Worm (Caenorhabditis elegans): ENCODE results near the gene sqv-4.

sqv-4 gene

DNA sequence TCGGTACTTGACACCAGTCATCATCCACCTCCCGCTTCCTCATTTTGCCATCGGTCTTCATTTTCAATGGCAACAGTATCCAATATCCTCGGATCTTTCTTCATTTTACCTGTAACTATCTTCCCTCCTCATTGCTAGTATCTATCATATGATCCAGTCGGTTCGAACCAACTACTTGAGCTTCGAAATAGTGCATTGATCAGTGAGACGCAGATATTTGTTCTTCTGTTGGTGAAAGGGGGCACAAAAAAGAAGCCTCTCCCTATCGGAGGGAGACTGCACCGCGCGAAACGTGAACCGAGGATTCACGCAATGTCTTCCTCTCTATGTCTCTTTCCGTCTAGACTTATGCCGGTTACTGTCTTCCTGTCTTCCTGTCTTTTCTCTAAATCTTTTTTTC lies 30.0 kb upstream of the sqv-4 start:
- no peak for TF ChIP-seq ceh-36 (tag; optimal IDR thresholded peaks at IDR 0.05)
- no peak for TF ChIP-seq sea-1 (GFP tag; conservative IDR thresholded peaks at IDR 0.05)
- no peak for TF ChIP-seq hnd-1 (tag; optimal IDR thresholded peaks at IDR 0.05)
- TF ChIP-seq flt-1 (GFP tag; IDR thresholded peaks at IDR 0.05), result no peak
- no peak for TF ChIP-seq hmbx-1 (tag; optimal IDR thresholded peaks at IDR 0.05)
- no peak for TF ChIP-seq aly-1 (tag; optimal IDR thresholded peaks at IDR 0.05)
- TF ChIP-seq hmg-4 (GFP tag; optimal IDR thresholded peaks at IDR 0.05), result no peak
- TF ChIP-seq tbx-37 (GFP tag; conservative IDR thresholded peaks at IDR 0.05), result no peak
- TF ChIP-seq ets-7 (tag; optimal IDR thresholded peaks at IDR 0.05), result no peak
- no peak for TF ChIP-seq scrt-1 (GFP tag; IDR thresholded peaks at IDR 0.05)
- TF ChIP-seq tra-4 (tag; optimal IDR thresholded peaks at IDR 0.05), result no peak
- TF ChIP-seq B0310.2 (tag; optimal IDR thresholded peaks at IDR 0.05), result no peak
- no peak for TF ChIP-seq tbx-11 (GFP tag; IDR thresholded peaks at IDR 0.05)
- TF ChIP-seq ceh-13 (GFP tag; optimal IDR thresholded peaks at IDR 0.05), result no peak
- no peak for TF ChIP-seq ama-1 (optimal IDR thresholded peaks at IDR 0.05)
- no peak for TF ChIP-seq F13C5.2 (tag; optimal IDR thresholded peaks at IDR 0.05)
- no peak for TF ChIP-seq pes-1 (GFP tag; IDR thresholded peaks at IDR 0.05)

- TF ChIP-seq tbx-11 (GFP tag; IDR thresholded peaks at IDR 0.05) (no peak), aly-1 (tag; optimal IDR thresholded peaks at IDR 0.05) (no peak), F13C5.2 (tag; optimal IDR thresholded peaks at IDR 0.05) (no peak), sea-1 (GFP tag; conservative IDR thresholded peaks at IDR 0.05) (no peak), ama-1 (optimal IDR thresholded peaks at IDR 0.05) (no peak), ets-7 (tag; optimal IDR thresholded peaks at IDR 0.05) (no peak), hmg-4 (GFP tag; optimal IDR thresholded peaks at IDR 0.05) (no peak), ceh-13 (GFP tag; optimal IDR thresholded peaks at IDR 0.05) (no peak), hnd-1 (tag; optimal IDR thresholded peaks at IDR 0.05) (no peak), B0310.2 (tag; optimal IDR thresholded peaks at IDR 0.05) (no peak), tbx-37 (GFP tag; conservative IDR thresholded peaks at IDR 0.05) (no peak), ceh-36 (tag; optimal IDR thresholded peaks at IDR 0.05) (no peak), hmbx-1 (tag; optimal IDR thresholded peaks at IDR 0.05) (no peak), tra-4 (tag; optimal IDR thresholded peaks at IDR 0.05) (no peak), scrt-1 (GFP tag; IDR thresholded peaks at IDR 0.05) (no peak), pes-1 (GFP tag; IDR thresholded peaks at IDR 0.05) (no peak)
Observed at ce11 chrV:10687601-10688000, 26.3 kb upstream of the sqv-4 start, which contains the start of gene F29F11.20. Gene F29F11.20 (plus strand): TSS chrV:10687901.

DNA sequence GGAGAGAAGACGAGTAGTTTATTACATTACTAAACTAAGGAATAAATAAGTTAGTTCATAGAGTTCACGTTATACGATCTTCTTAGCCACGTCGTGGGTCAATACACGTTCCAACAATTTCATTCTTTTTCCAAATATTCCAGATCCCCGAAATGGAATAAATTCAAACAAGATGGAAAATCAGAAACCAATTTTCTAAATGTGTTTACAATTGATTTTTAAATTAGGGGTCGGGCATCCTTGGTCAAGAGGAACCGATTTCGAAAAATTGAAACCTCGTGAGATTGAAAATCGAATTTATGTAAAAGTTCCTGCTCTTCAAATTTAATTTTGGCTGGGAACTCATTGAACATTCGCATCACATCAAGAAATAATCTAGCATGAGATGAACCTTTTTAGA lies 23.5 kb upstream of the sqv-4 start:
- TF ChIP-seq ama-1 (optimal IDR thresholded peaks at IDR 0.05) (no peak), tra-4 (tag; optimal IDR thresholded peaks at IDR 0.05) (no peak)

ce11 chrV:10683458-10683857 lies 22.2 kb upstream of the sqv-4 start:
- TF ChIP-seq ets-7 (tag; optimal IDR thresholded peaks at IDR 0.05), result no peak
- TF ChIP-seq ama-1 (optimal IDR thresholded peaks at IDR 0.05), result no peak
- no peak for TF ChIP-seq ceh-36 (tag; optimal IDR thresholded peaks at IDR 0.05)
- TF ChIP-seq pes-1 (GFP tag; IDR thresholded peaks at IDR 0.05), result no peak
- no peak for TF ChIP-seq tra-4 (tag; optimal IDR thresholded peaks at IDR 0.05)
- TF ChIP-seq hmbx-1 (tag; optimal IDR thresholded peaks at IDR 0.05), result no peak
- no peak for TF ChIP-seq B0310.2 (tag; optimal IDR thresholded peaks at IDR 0.05)
- TF ChIP-seq hnd-1 (tag; optimal IDR thresholded peaks at IDR 0.05), result no peak
- no peak for TF ChIP-seq scrt-1 (GFP tag; IDR thresholded peaks at IDR 0.05)
- TF ChIP-seq ceh-13 (GFP tag; optimal IDR thresholded peaks at IDR 0.05), result no peak
- TF ChIP-seq sea-1 (GFP tag; conservative IDR thresholded peaks at IDR 0.05), result no peak
- no peak for TF ChIP-seq tbx-11 (GFP tag; IDR thresholded peaks at IDR 0.05)
- no peak for TF ChIP-seq hmg-4 (GFP tag; optimal IDR thresholded peaks at IDR 0.05)

- TF ChIP-seq ets-7 (tag; optimal IDR thresholded peaks at IDR 0.05), result no peak
- TF ChIP-seq hmg-4 (GFP tag; optimal IDR thresholded peaks at IDR 0.05), result no peak
- TF ChIP-seq tbx-37 (GFP tag; conservative IDR thresholded peaks at IDR 0.05), result no peak
- no peak for TF ChIP-seq B0310.2 (tag; optimal IDR thresholded peaks at IDR 0.05)
- no peak for TF ChIP-seq hmbx-1 (tag; optimal IDR thresholded peaks at IDR 0.05)
- TF ChIP-seq tbx-11 (GFP tag; IDR thresholded peaks at IDR 0.05), result no peak
- TF ChIP-seq sea-1 (GFP tag; conservative IDR thresholded peaks at IDR 0.05), result no peak
- TF ChIP-seq pes-1 (GFP tag; IDR thresholded peaks at IDR 0.05), result no peak
- TF ChIP-seq ceh-13 (GFP tag; optimal IDR thresholded peaks at IDR 0.05), result no peak
Observed at ce11 chrV:10682122-10682521, 20.9 kb upstream of the sqv-4 start, which contains the start of gene gsp-1. Gene gsp-1 (plus strand): TSS chrV:10682422.

DNA sequence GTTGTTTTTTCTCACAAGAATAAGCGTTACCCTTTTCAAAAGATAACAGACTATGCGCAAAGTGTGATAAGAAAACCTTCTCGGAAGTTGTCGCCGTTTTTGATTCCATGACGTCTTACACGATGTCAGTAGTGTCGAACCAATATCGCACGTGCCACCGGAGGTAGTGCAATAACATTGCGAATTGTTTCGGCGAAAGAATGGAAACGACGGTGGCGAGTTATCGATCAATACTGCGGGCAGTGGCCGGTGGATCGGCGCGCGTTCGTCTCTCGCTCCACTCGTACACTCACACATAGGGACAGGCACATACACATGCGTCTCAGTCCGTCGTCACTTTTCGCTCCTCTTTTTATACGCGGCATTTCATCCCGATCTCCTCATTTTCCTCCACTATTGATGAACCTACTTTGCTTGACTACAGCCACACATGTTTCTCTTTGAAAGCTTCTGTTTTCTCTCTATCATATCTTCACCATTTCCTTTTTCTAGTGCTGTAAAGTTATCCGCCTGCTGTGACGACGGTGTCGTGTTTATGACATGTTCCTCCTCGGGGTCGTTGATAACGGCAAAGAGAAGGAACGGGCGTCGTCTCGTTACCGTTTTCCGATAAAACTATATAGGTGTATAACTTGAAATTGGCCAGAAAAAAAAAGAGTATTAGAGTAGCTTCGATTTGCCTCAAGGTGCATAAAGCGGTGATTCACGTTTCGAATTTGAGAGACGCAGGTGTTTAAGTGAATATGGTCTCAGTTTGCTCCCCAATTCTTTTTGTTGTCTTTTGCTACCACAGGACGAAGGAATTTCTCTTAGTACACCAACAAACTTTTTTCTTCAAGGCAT lies 20.1 kb upstream of the sqv-4 start:
- TF ChIP-seq tbx-11 (GFP tag; IDR thresholded peaks at IDR 0.05), result no peak
- TF ChIP-seq tbx-37 (GFP tag; conservative IDR thresholded peaks at IDR 0.05), result no peak
- TF ChIP-seq pes-1 (GFP tag; IDR thresholded peaks at IDR 0.05), result no peak
- no peak for TF ChIP-seq tra-4 (tag; optimal IDR thresholded peaks at IDR 0.05)
- no peak for TF ChIP-seq ets-7 (tag; optimal IDR thresholded peaks at IDR 0.05)
- no peak for TF ChIP-seq flt-1 (GFP tag; IDR thresholded peaks at IDR 0.05)
- no peak for TF ChIP-seq F13C5.2 (tag; optimal IDR thresholded peaks at IDR 0.05)
- TF ChIP-seq hmg-4 (GFP tag; optimal IDR thresholded peaks at IDR 0.05), result no peak
- no peak for TF ChIP-seq hmbx-1 (tag; optimal IDR thresholded peaks at IDR 0.05)
- no peak for TF ChIP-seq ceh-36 (tag; optimal IDR thresholded peaks at IDR 0.05)
- no peak for TF ChIP-seq sea-1 (GFP tag; conservative IDR thresholded peaks at IDR 0.05)
- TF ChIP-seq ama-1 (optimal IDR thresholded peaks at IDR 0.05), result no peak
- no peak for TF ChIP-seq B0310.2 (tag; optimal IDR thresholded peaks at IDR 0.05)
- no peak for TF ChIP-seq aly-1 (tag; optimal IDR thresholded peaks at IDR 0.05)
- TF ChIP-seq hnd-1 (tag; optimal IDR thresholded peaks at IDR 0.05), result no peak
- no peak for TF ChIP-seq scrt-1 (GFP tag; IDR thresholded peaks at IDR 0.05)
- TF ChIP-seq ceh-13 (GFP tag; optimal IDR thresholded peaks at IDR 0.05), result no peak

DNA sequence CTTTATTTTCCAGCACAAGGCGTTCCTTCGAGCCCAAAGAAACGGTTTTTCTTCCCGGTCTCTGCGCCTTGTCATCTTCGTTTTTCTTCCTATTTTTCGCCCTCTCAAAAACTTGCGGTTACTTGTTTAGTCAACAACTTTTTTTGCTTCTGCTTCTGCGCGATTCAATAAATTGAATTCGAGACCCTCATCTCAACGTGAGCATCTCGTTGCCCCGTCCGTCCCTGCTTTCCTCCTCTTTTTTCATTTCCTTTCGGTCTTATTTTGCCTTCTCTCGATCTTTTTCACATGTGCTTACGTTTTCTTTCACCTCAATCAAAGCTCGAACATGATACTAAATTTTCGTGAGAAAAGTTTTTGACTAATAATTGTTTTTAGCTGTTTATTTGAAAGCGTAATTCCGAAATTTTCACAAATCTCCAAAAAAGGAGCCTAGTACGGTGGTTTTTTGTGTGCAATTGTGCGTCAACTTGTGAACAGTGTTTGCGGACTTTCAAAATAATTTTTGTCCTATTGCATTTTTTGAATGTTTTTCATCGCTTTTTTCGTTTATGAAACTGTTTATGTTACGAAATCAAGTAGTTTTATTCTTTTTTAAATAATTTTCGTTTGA lies 18.8 kb upstream of the sqv-4 start:
- TF ChIP-seq scrt-1 (GFP tag; IDR thresholded peaks at IDR 0.05) (no peak), flt-1 (GFP tag; IDR thresholded peaks at IDR 0.05) (no peak), ets-7 (tag; optimal IDR thresholded peaks at IDR 0.05) (no peak), hmbx-1 (tag; optimal IDR thresholded peaks at IDR 0.05) (no peak), hmg-4 (GFP tag; optimal IDR thresholded peaks at IDR 0.05) (no peak), F13C5.2 (tag; optimal IDR thresholded peaks at IDR 0.05) (no peak), tbx-11 (GFP tag; IDR thresholded peaks at IDR 0.05) (no peak), ceh-36 (tag; optimal IDR thresholded peaks at IDR 0.05) (no peak), hnd-1 (tag; optimal IDR thresholded peaks at IDR 0.05) (no peak), ceh-13 (GFP tag; optimal IDR thresholded peaks at IDR 0.05) (no peak), sea-1 (GFP tag; conservative IDR thresholded peaks at IDR 0.05) (no peak), tra-4 (tag; optimal IDR thresholded peaks at IDR 0.05) (no peak), aly-1 (tag; optimal IDR thresholded peaks at IDR 0.05) (no peak), B0310.2 (tag; optimal IDR thresholded peaks at IDR 0.05) (no peak), tbx-37 (GFP tag; conservative IDR thresholded peaks at IDR 0.05) (no peak), pes-1 (GFP tag; IDR thresholded peaks at IDR 0.05) (no peak), ama-1 (optimal IDR thresholded peaks at IDR 0.05) (no peak)

All from whole organism, early embryonic.